Worm (Caenorhabditis elegans): ENCODE results near the gene mek-1.

The mek-1 gene

DNA sequence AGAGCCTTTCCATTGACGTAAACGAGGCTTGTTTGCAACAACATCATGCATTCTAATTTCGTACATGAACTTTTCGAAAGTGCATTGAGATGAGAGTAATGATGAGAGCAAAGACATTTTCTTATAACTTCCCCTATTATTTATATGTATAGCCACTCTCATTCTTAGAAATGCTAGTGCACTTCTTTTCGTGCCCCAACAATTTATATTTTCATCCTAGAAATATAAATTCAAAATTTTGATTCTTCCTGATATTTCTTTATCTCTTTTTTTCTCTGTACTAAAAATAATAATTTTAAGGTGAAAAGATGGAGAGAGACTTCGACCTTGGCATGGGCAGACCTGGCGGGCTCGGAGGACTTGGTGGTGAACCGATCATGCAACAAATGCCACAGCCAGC, at the start of gene mek-1:
mek-1 (plus strand) TSS at position 301 of the 400 bp plus-strand sequence.
- no peak for TF ChIP-seq nhr-21 (tag; optimal IDR thresholded peaks at IDR 0.05)
- no peak for TF ChIP-seq mab-5 (tag; optimal IDR thresholded peaks at IDR 0.05)
- TF ChIP-seq snpc-4 (tag; optimal IDR thresholded peaks at IDR 0.05) = no peak
- no peak for TF ChIP-seq ztf-4 (tag; optimal IDR thresholded peaks at IDR 0.05)
- TF ChIP-seq elt-3 (tag; optimal IDR thresholded peaks at IDR 0.05) = no peak
- TF ChIP-seq ZK546.5 (tag; optimal IDR thresholded peaks at IDR 0.05) = no peak
- no peak for TF ChIP-seq alr-1 (tag; optimal IDR thresholded peaks at IDR 0.05)
- TF ChIP-seq lin-13 (GFP tag; optimal IDR thresholded peaks at IDR 0.05) = no peak
- TF ChIP-seq mbf-1 (tag; optimal IDR thresholded peaks at IDR 0.05) = no peak
- no peak for TF ChIP-seq nhr-12 (tag; optimal IDR thresholded peaks at IDR 0.05)
- no peak for TF ChIP-seq egl-27 (tag; optimal IDR thresholded peaks at IDR 0.05)
- no peak for TF ChIP-seq sma-9 (GFP tag; optimal IDR thresholded peaks at IDR 0.05)
- no peak for TF ChIP-seq sma-9 (tag; optimal IDR thresholded peaks at IDR 0.05)

DNA sequence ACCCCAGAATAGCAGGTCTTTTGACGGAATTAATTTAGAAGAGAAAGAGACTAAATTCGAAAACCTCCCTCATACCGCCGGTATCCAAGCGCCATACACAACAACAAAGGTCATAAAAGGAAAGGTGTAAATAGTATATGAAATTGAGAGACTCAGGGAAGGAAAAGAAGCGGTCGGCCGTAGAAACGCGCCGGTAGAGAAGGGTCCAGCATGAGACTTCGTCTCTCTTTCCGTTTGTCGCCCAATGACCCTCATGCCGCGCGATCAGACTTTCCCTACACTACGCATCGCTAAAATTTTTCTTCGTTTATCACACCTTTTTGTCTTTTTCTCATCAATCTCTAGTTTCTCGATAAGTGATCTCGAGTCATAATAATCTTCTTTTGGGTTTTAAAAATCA, 48.6 kb upstream of the mek-1 start:
- no peak for TF ChIP-seq lin-13 (GFP tag; optimal IDR thresholded peaks at IDR 0.05)
- TF ChIP-seq alr-1 (tag; optimal IDR thresholded peaks at IDR 0.05) = no peak
- no peak for TF ChIP-seq egl-27 (tag; optimal IDR thresholded peaks at IDR 0.05)
- TF ChIP-seq nhr-129 (tag; optimal IDR thresholded peaks at IDR 0.05) = no peak
- peak; percentile 68 for TF ChIP-seq nhr-25 (tag; optimal IDR thresholded peaks at IDR 0.05)
- TF ChIP-seq sma-3 (GFP tag; optimal IDR thresholded peaks at IDR 0.05) = peak; percentile 52
- no peak for TF ChIP-seq nhr-237 (tag; optimal IDR thresholded peaks at IDR 0.05)
- peak; percentile 35 for TF ChIP-seq ceh-16 (tag; optimal IDR thresholded peaks at IDR 0.05)
- TF ChIP-seq ztf-4 (tag; optimal IDR thresholded peaks at IDR 0.05) = no peak
- peak; percentile 12 for TF ChIP-seq fos-1 (tag; optimal IDR thresholded peaks at IDR 0.05)
- no peak for TF ChIP-seq ztf-1 (GFP tag; conservative IDR thresholded peaks at IDR 0.05)
- TF ChIP-seq aly-2 (tag; optimal IDR thresholded peaks at IDR 0.05) = no peak
- TF ChIP-seq ama-1 (optimal IDR thresholded peaks at IDR 0.05) = no peak
- peak; percentile 63 for TF ChIP-seq blmp-1 (tag; optimal IDR thresholded peaks at IDR 0.05; ENCODE audit: insufficient read depth)
- no peak for TF ChIP-seq elt-3 (tag; optimal IDR thresholded peaks at IDR 0.05)
- TF ChIP-seq nhr-77 (tag; optimal IDR thresholded peaks at IDR 0.05) = no peak
- no peak for TF ChIP-seq unc-39 (tag; optimal IDR thresholded peaks at IDR 0.05)
- TF ChIP-seq nhr-21 (tag; optimal IDR thresholded peaks at IDR 0.05) = peak; percentile 32
- TF ChIP-seq lsy-2 (tag; optimal IDR thresholded peaks at IDR 0.05) = no peak
- no peak for TF ChIP-seq lin-39 (tag; optimal IDR thresholded peaks at IDR 0.05)
- no peak for TF ChIP-seq sem-4 (tag; optimal IDR thresholded peaks at IDR 0.05)

DNA sequence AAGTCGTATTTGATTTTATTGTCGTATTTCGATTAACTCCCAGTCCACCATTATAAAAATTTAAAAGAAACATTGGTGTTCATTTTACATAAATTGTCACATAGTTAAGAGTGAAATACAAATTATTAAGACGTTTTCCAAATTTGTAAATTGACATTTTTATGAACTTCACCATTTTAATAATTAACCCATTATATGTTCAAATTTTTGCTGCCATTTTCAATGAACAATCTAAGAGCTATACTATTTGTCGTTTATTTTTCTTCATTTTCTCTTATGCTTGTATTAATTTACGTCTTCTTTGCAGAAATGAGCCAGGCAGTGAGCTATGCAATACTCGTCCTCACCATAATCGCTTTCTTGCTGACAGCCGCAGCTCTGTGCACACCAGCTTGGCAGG, 47.9 kb upstream of the mek-1 start, which contains the start of gene clc-2:
clc-2 (plus strand) TSS at position 301 of the 400 bp plus-strand sequence.
- TF ChIP-seq ztf-11 (tag; optimal IDR thresholded peaks at IDR 0.05) (no peak), unc-39 (tag; optimal IDR thresholded peaks at IDR 0.05) (no peak), unc-62 (GFP tag; optimal IDR thresholded peaks at IDR 0.05) (no peak), mab-5 (tag; optimal IDR thresholded peaks at IDR 0.05) (no peak), ZK546.5 (tag; optimal IDR thresholded peaks at IDR 0.05) (no peak), lsy-2 (tag; optimal IDR thresholded peaks at IDR 0.05) (no peak), dmd-4 (tag; optimal IDR thresholded peaks at IDR 0.05) (no peak), egl-27 (tag; optimal IDR thresholded peaks at IDR 0.05) (no peak), mbf-1 (tag; optimal IDR thresholded peaks at IDR 0.05) (no peak), crh-2 (tag; optimal IDR thresholded peaks at IDR 0.05) (no peak), nhr-11 (tag; optimal IDR thresholded peaks at IDR 0.05) (no peak), sma-9 (GFP tag; optimal IDR thresholded peaks at IDR 0.05) (no peak), sma-9 (tag; optimal IDR thresholded peaks at IDR 0.05) (no peak), peb-1 (tag; optimal IDR thresholded peaks at IDR 0.05) (no peak), lin-39 (tag; optimal IDR thresholded peaks at IDR 0.05) (no peak)

ce11 chrX:7433269-7433668, 45.8 kb upstream of the mek-1 start, which contains the start of gene clc-5:
Gene clc-5, plus strand, starts transcription at chrX:7433569.
- no peak for TF ChIP-seq lin-11 (tag; optimal IDR thresholded peaks at IDR 0.05)
- no peak for TF ChIP-seq blmp-1 (tag; optimal IDR thresholded peaks at IDR 0.05; ENCODE audit: insufficient read depth)
- TF ChIP-seq crh-2 (tag; optimal IDR thresholded peaks at IDR 0.05) = no peak
- TF ChIP-seq lin-13 (GFP tag; optimal IDR thresholded peaks at IDR 0.05) = no peak
- TF ChIP-seq lsy-2 (tag; optimal IDR thresholded peaks at IDR 0.05) = no peak
- no peak for TF ChIP-seq dmd-4 (tag; optimal IDR thresholded peaks at IDR 0.05)
- TF ChIP-seq unc-55 (GFP tag; optimal IDR thresholded peaks at IDR 0.05) = no peak
- TF ChIP-seq unc-39 (tag; optimal IDR thresholded peaks at IDR 0.05) = no peak
- no peak for TF ChIP-seq elt-1 (tag; optimal IDR thresholded peaks at IDR 0.05)
- TF ChIP-seq ama-1 (optimal IDR thresholded peaks at IDR 0.05) = no peak
- TF ChIP-seq nhr-77 (tag; optimal IDR thresholded peaks at IDR 0.05) = no peak
- no peak for TF ChIP-seq ztf-4 (tag; optimal IDR thresholded peaks at IDR 0.05)
- TF ChIP-seq ztf-11 (tag; optimal IDR thresholded peaks at IDR 0.05) = no peak

Data from whole organism, L2 larva.